Fruit fly (Drosophila melanogaster) whole organism, embryonic: ENCODE measurements around the gene CG7546.

Experiments
- Ada2b ChIP-seq: fragments of 200-800 bp; sonication (Bioruptor generic); IDR thresholded peaks from 2 replicates; pipeline ENCODE4 v1.3.6; 2022; ENCODE audit warnings: missing biosample characterization, missing genetic modification characterization
- Antp ChIP-seq: fragments of 200-800 bp; sonication (Bioruptor generic); optimal IDR thresholded peaks from 3 replicates; lab custom pipeline; 2016; ENCODE audit warnings: missing biosample characterization, missing genetic modification characterization
- Atf-2 ChIP-seq: fragments of 200-800 bp; sonication (Bioruptor generic); optimal IDR thresholded peaks from 2 replicates; lab custom pipeline; 2016; ENCODE audit warnings: missing biosample characterization, missing genetic modification characterization
- Awh ChIP-seq: fragments of 200-800 bp; sonication (Bioruptor generic); IDR thresholded peaks from 2 replicates; pipeline ENCODE4, ENCODE4 v1.3.6; 2022; ENCODE audit warnings: missing biosample characterization, missing genetic modification characterization
- BEAF-32 ChIP-seq: fragments of 200-800 bp; sonication (Bioruptor generic); optimal IDR thresholded peaks from 3 replicates; lab custom pipeline; 2017; ENCODE audit warnings: missing biosample characterization, missing genetic modification characterization, mild to moderate bottlenecking, moderate library complexity, missing genetic modification reagents
- CG1233 ChIP-seq: fragments of 200-800 bp; sonication (Bioruptor generic); optimal IDR thresholded peaks from 4 replicates; lab custom pipeline; 2018; ENCODE audit warnings: missing biosample characterization, mild to moderate bottlenecking, missing genetic modification characterization
- CG17385 ChIP-seq: fragments of 200-800 bp; sonication (Bioruptor generic); optimal IDR thresholded peaks from 3 replicates; lab custom pipeline; 2018; ENCODE audit warnings: missing biosample characterization, mild to moderate bottlenecking, missing genetic modification characterization
- CG18619 ChIP-seq: fragments of 200-800 bp; sonication (Bioruptor generic); optimal IDR thresholded peaks from 3 replicates; lab custom pipeline; 2017; ENCODE audit warnings: missing biosample characterization, mild to moderate bottlenecking, missing genetic modification characterization
- CG2712 ChIP-seq: fragments of 200-800 bp; optimal IDR thresholded peaks from 3 replicates; lab custom pipeline; 2019; ENCODE audit warnings: missing biosample characterization, mild to moderate bottlenecking, missing genetic modification characterization, moderate library complexity
- CG32767 ChIP-seq: fragments of 200-800 bp; sonication (Bioruptor generic); IDR thresholded peaks from 2 replicates; pipeline ENCODE4 v1.3.6; 2022; ENCODE audit warnings: missing biosample characterization, missing genetic modification characterization
- CG32772 ChIP-seq: fragments of 200-800 bp; sonication (Bioruptor generic); IDR thresholded peaks from 2 replicates; pipeline ENCODE4 v1.3.6; 2022; ENCODE audit warnings: missing biosample characterization, missing genetic modification characterization
- CG4328 ChIP-seq: fragments of 200-800 bp; sonication (Bioruptor generic); optimal IDR thresholded peaks from 3 replicates; lab custom pipeline; 2017; ENCODE audit warnings: missing biosample characterization, missing genetic modification reagents, missing genetic modification characterization
- CG4424 ChIP-seq: fragments of 200-800 bp; sonication (Bioruptor generic); optimal IDR thresholded peaks from 3 replicates; lab custom pipeline; 2016; ENCODE audit warnings: missing biosample characterization, missing genetic modification characterization
- CG6791 ChIP-seq: fragments of 200-800 bp; sonication (Bioruptor generic); IDR thresholded peaks from 3 replicates; pipeline ENCODE4 v1.3.6; 2022; ENCODE audit warnings: missing biosample characterization, missing genetic modification characterization; ENCODE audit not compliant: partially characterized antibody
- CG7372 ChIP-seq: fragments of 200-800 bp; sonication (Bioruptor generic); IDR thresholded peaks from 2 replicates; pipeline ENCODE4 v1.3.6; 2022; ENCODE audit warnings: missing biosample characterization, missing genetic modification characterization
- CG7786 ChIP-seq: fragments of 200-800 bp; sonication (Bioruptor generic); optimal IDR thresholded peaks from 2 replicates; lab custom pipeline; 2016; ENCODE audit warnings: missing biosample characterization, missing genetic modification characterization
- CG8765 ChIP-seq: fragments of 200-800 bp; sonication (Bioruptor generic); IDR thresholded peaks from 2 replicates; pipeline ENCODE4 v1.3.6; 2022; ENCODE audit warnings: missing biosample characterization, missing genetic modification characterization
- CG9609 ChIP-seq: fragments of 200-800 bp; sonication (Bioruptor generic); optimal IDR thresholded peaks from 3 replicates; lab custom pipeline; 2016; ENCODE audit warnings: missing biosample characterization, missing genetic modification characterization
- CkIIα-i1 ChIP-seq: fragments of 200-800 bp; sonication (Bioruptor generic); IDR thresholded peaks from 2 replicates; pipeline ENCODE4 v1.3.6; 2022; ENCODE audit warnings: missing biosample characterization, missing genetic modification characterization
- Dbx ChIP-seq: fragments of 200-800 bp; sonication (Bioruptor generic); IDR thresholded peaks from 3 replicates; pipeline ENCODE4 v1.3.6; 2022; ENCODE audit warnings: missing biosample characterization, missing genetic modification characterization
- HHEX ChIP-seq: fragments of 200-800 bp; sonication (Bioruptor generic); optimal IDR thresholded peaks from 3 replicates; lab custom pipeline; 2017; ENCODE audit warnings: missing biosample characterization, mild to moderate bottlenecking, missing genetic modification characterization, missing genetic modification reagents
- HLH4C ChIP-seq: fragments of 200-800 bp; sonication (Bioruptor generic); IDR thresholded peaks from 3 replicates; pipeline ENCODE4 v1.3.6; 2022; ENCODE audit warnings: missing biosample characterization, missing genetic modification characterization; ENCODE audit not compliant: partially characterized antibody
- Hr3 ChIP-seq: fragments of 200-800 bp; sonication (Bioruptor generic); optimal IDR thresholded peaks from 3 replicates; lab custom pipeline; 2016; ENCODE audit warnings: missing biosample characterization, missing genetic modification characterization
- Lpt ChIP-seq: fragments of >200 bp; optimal IDR thresholded peaks from 2 replicates; lab custom pipeline; 2018; ENCODE audit warnings: missing biosample characterization, missing genetic modification characterization
- MBD-R2 ChIP-seq: fragments of 200-800 bp; sonication (Bioruptor generic); IDR thresholded peaks from 2 replicates; pipeline ENCODE4 v1.3.6; 2022; ENCODE audit warnings: missing biosample characterization, missing genetic modification characterization
- NK7.1 ChIP-seq: fragments of 200-800 bp; sonication (Bioruptor generic); optimal IDR thresholded peaks from 3 replicates; lab custom pipeline; 2016; ENCODE audit warnings: missing biosample characterization, missing genetic modification characterization
- croc ChIP-seq: fragments of 200-800 bp; sonication (Bioruptor generic); conservative IDR thresholded peaks from 3 replicates; pipeline ENCODE4 v1.3.6; 2022; ENCODE audit warnings: missing biosample characterization, missing genetic modification characterization
- crol ChIP-seq: fragments of 200-800 bp; sonication (Bioruptor generic); IDR thresholded peaks from 2 replicates; pipeline ENCODE4 v1.3.6; 2022; ENCODE audit warnings: missing biosample characterization, missing genetic modification characterization
- da ChIP-seq: fragments of 200-800 bp; sonication (Bioruptor generic); optimal IDR thresholded peaks from 2 replicates; lab custom pipeline; 2016; ENCODE audit warnings: missing biosample characterization, missing genetic modification characterization
- dan ChIP-seq: fragments of 200-800 bp; sonication (Bioruptor generic); IDR thresholded peaks from 2 replicates; pipeline ENCODE4 v1.3.6; 2022; ENCODE audit warnings: missing biosample characterization, missing genetic modification characterization
- danr ChIP-seq: fragments of 200-800 bp; sonication (Bioruptor generic); IDR thresholded peaks from 2 replicates; pipeline ENCODE4 v1.3.6; 2022; ENCODE audit warnings: missing biosample characterization, missing genetic modification characterization
- gro ChIP-seq: fragments of 200-800 bp; sonication (Bioruptor generic); optimal IDR thresholded peaks from 2 replicates; lab custom pipeline; 2016; ENCODE audit warnings: missing biosample characterization, missing genetic modification characterization
- gsb ChIP-seq: fragments of 200-800 bp; sonication (Bioruptor generic); IDR thresholded peaks from 2 replicates; pipeline ENCODE4 v1.3.6; 2022; ENCODE audit warnings: missing biosample characterization, missing genetic modification characterization
- hth ChIP-seq: fragments of >200 bp; optimal IDR thresholded peaks from 2 replicates; lab custom pipeline; 2017; ENCODE audit warnings: inconsistent platforms
- kni ChIP-seq: fragments of 200-800 bp; sonication (Bioruptor generic); optimal IDR thresholded peaks from 3 replicates; lab custom pipeline; 2017; ENCODE audit warnings: mild to moderate bottlenecking, missing biosample characterization, missing genetic modification reagents, missing genetic modification characterization
- mam ChIP-seq: fragments of 200-800 bp; sonication (Bioruptor generic); optimal IDR thresholded peaks from 3 replicates; lab custom pipeline; 2016; ENCODE audit warnings: missing biosample characterization, missing genetic modification characterization
- nom ChIP-seq: fragments of 200-800 bp; sonication (Bioruptor generic); optimal IDR thresholded peaks from 2 replicates; lab custom pipeline; 2017; ENCODE audit warnings: missing biosample characterization, missing genetic modification characterization, mild to moderate bottlenecking, moderate library complexity, missing genetic modification reagents
- otp ChIP-seq: fragments of 200-800 bp; sonication (Bioruptor generic); IDR thresholded peaks from 3 replicates; pipeline ENCODE4, ENCODE4 v1.3.6; 2022; ENCODE audit warnings: missing biosample characterization, missing genetic modification characterization
- pros ChIP-seq: fragments of 200-800 bp; sonication (Bioruptor generic); optimal IDR thresholded peaks from 3 replicates; lab custom pipeline; 2019; ENCODE audit warnings: missing biosample characterization, mild to moderate bottlenecking, missing genetic modification characterization, moderate library complexity
- salm ChIP-seq: fragments of 200-800 bp; sonication (Bioruptor generic); optimal IDR thresholded peaks from 2 replicates; lab custom pipeline; 2018; ENCODE audit warnings: missing biosample characterization, mild to moderate bottlenecking, missing genetic modification characterization
- so ChIP-seq: fragments of 200-800 bp; sonication (Bioruptor generic); IDR thresholded peaks from 3 replicates; pipeline ENCODE4 v1.3.6; 2022; ENCODE audit warnings: missing biosample characterization, missing genetic modification characterization
- sqz ChIP-seq: fragments of 200-800 bp; sonication (Bioruptor generic); optimal IDR thresholded peaks from 3 replicates; lab custom pipeline; 2018; ENCODE audit warnings: missing biosample characterization, mild to moderate bottlenecking, missing genetic modification characterization
- sr ChIP-seq: fragments of 200-800 bp; sonication (Bioruptor generic); IDR thresholded peaks from 3 replicates; pipeline ENCODE4 v1.3.6; 2022; ENCODE audit warnings: missing biosample characterization, missing genetic modification characterization
- ssp ChIP-seq: fragments of 200-800 bp; sonication (Bioruptor generic); IDR thresholded peaks from 2 replicates; pipeline ENCODE4 v1.3.6; 2022; ENCODE audit warnings: missing biosample characterization, missing genetic modification characterization
- stc ChIP-seq: fragments of 200-800 bp; sonication (Bioruptor generic); IDR thresholded peaks from 2 replicates; pipeline ENCODE4 v1.3.6; 2022; ENCODE audit warnings: missing biosample characterization, missing genetic modification characterization
- tx ChIP-seq: fragments of 200-800 bp; sonication (Bioruptor generic); optimal IDR thresholded peaks from 2 replicates; lab custom pipeline; 2016; ENCODE audit warnings: missing biosample characterization, missing genetic modification characterization
- vnd ChIP-seq: fragments of 200-800 bp; sonication (Bioruptor generic); IDR thresholded peaks from 3 replicates; pipeline ENCODE4 v1.3.6; 2022; ENCODE audit warnings: missing biosample characterization, missing genetic modification characterization; ENCODE audit not compliant: partially characterized antibody
- zen ChIP-seq: fragments of 200-800 bp; sonication (Bioruptor generic); optimal IDR thresholded peaks from 3 replicates; lab custom pipeline; 2018; ENCODE audit warnings: missing biosample characterization, mild to moderate bottlenecking, missing genetic modification characterization, moderate library complexity
- zen2 ChIP-seq: fragments of 200-800 bp; sonication (Bioruptor generic); IDR thresholded peaks from 3 replicates; pipeline ENCODE4 v1.3.6; 2022; ENCODE audit warnings: missing biosample characterization, missing genetic modification characterization; ENCODE audit not compliant: partially characterized antibody
- zfh1 ChIP-seq: fragments of 200-800 bp; sonication (Bioruptor generic); IDR thresholded peaks from 3 replicates; pipeline ENCODE4 v1.3.6; 2022; ENCODE audit warnings: missing biosample characterization, missing genetic modification characterization

The CG7546 gene

dm6 chr3L:7510414-7511384 lies at the start of gene CG7546 (continued):
- no peak for TF ChIP-seq CG1233 (GFP tag; lab: Kevin White, UChicago)
- TF ChIP-seq MBD-R2 (GFP tag; lab: Robert Waterston, UW), result peak; percentile 64
- 0 out of 2 replicates have a peak, but pooled peaks have one; percentile 17 for TF ChIP-seq stc (GFP tag; lab: Robert Waterston, UW)
- TF ChIP-seq otp (GFP tag; lab: Robert Waterston, UW), result no peak
- TF ChIP-seq CG4424 (GFP tag; lab: Kevin White, UChicago), result peak; percentile 12
- no peak for TF ChIP-seq CG32772 (GFP tag; lab: Robert Waterston, UW)
- TF ChIP-seq zen2, result no peak; the same call in 2 of the 3 replicates
- TF ChIP-seq Atf-2 (GFP tag; lab: Kevin White, UChicago), result peak; percentile 35
- TF ChIP-seq danr, result no peak
- no peak for TF ChIP-seq Lpt (GFP tag; lab: Kevin White, UChicago)
- no peak for TF ChIP-seq CkIIα-i1
- no peak for TF ChIP-seq salm (tag; lab: Kevin White, UChicago)
- no peak for TF ChIP-seq nom (GFP tag; lab: Kevin White, UChicago)
- TF ChIP-seq zen (tag; lab: Kevin White, UChicago), result peak; percentile 10
- TF ChIP-seq CG7372, result 0 out of 2 replicates have a peak, but pooled peaks have one; percentile 9
- TF ChIP-seq Ada2b (GFP tag; lab: Robert Waterston, UW), result no peak
- TF ChIP-seq gsb, result no peak
- no peak for TF ChIP-seq CG4328 (GFP tag; lab: Kevin White, UChicago)
- no peak for TF ChIP-seq hth (lab: Kevin White, UChicago)
- TF ChIP-seq vnd (GFP tag; lab: Robert Waterston, UW), result no peak
- TF ChIP-seq Awh (GFP tag; lab: Robert Waterston, UW), result no peak
- TF ChIP-seq NK7.1 (GFP tag; lab: Kevin White, UChicago), result no peak
- TF ChIP-seq ssp (GFP tag; lab: Robert Waterston, UW), result no peak
- peak; percentile 33 for TF ChIP-seq CG2712 (tag; lab: Kevin White, UChicago)
- TF ChIP-seq mam, result peak; percentile 7
- TF ChIP-seq crol (GFP tag; lab: Robert Waterston, UW), result peak; percentile 99
- TF ChIP-seq pros (GFP tag; lab: Kevin White, UChicago), result no peak
- no peak for TF ChIP-seq sqz (GFP tag; lab: Kevin White, UChicago)
- TF ChIP-seq dan (GFP tag; lab: Robert Waterston, UW), result no peak
- TF ChIP-seq CG7786 (GFP tag; lab: Kevin White, UChicago), result no peak
- peak; percentile 10 for TF ChIP-seq CG17385 (GFP tag; lab: Kevin White, UChicago)
- no peak for TF ChIP-seq CG6791 (GFP tag; lab: Robert Waterston, UW)
- TF ChIP-seq croc (GFP tag; lab: Robert Waterston, UW), result no peak
- TF ChIP-seq CG8765 (GFP tag; lab: Robert Waterston, UW), result no peak
- TF ChIP-seq da, result no peak
- peak; percentile 36 for TF ChIP-seq BEAF-32
- peak; percentile 56 for TF ChIP-seq Hr3 (GFP tag; lab: Kevin White, UChicago)
- TF ChIP-seq zfh1 (GFP tag; lab: Robert Waterston, UW), result no peak
- no peak for TF ChIP-seq gro
- peak; percentile 34 for TF ChIP-seq CG18619 (GFP tag; lab: Kevin White, UChicago)
- TF ChIP-seq sr (GFP tag; lab: Robert Waterston, UW), result no peak
- TF ChIP-seq tx (GFP tag; lab: Kevin White, UChicago), result no peak
- no peak for TF ChIP-seq so (GFP tag; lab: Robert Waterston, UW)
- TF ChIP-seq Dbx (GFP tag; lab: Robert Waterston, UW), result 0 out of 3 replicates have a peak, but pooled peaks have one; percentile 18
- 0 out of 3 replicates have a peak, but pooled peaks have one; percentile 27 for TF ChIP-seq HLH4C (GFP tag; lab: Robert Waterston, UW)
- TF ChIP-seq CG32767 (GFP tag; lab: Robert Waterston, UW), result no peak
- TF ChIP-seq HHEX, result no peak
- TF ChIP-seq kni, result no peak
- no peak for TF ChIP-seq Antp (GFP tag; lab: Kevin White, UChicago)
- TF ChIP-seq CG9609 (GFP tag; lab: Kevin White, UChicago), result no peak
